Worm (Caenorhabditis elegans) whole organism, L3 larva: ENCODE measurements around the gene sur-7.

Source experiments
- R02D3.7 ChIP-seq: fragments of 150-350 bp; optimal IDR thresholded peaks from 2 replicates; lab custom pipeline; 2014; ENCODE audit warnings: missing biosample characterization, missing genetic modification characterization
- ZK546.5 ChIP-seq: sonication (generic microtip); optimal IDR thresholded peaks from 2 replicates; lab custom pipeline; 2017; ENCODE audit warnings: missing biosample characterization, missing genetic modification characterization
- aly-2 ChIP-seq: fragments of 150-350 bp; optimal IDR thresholded peaks from 2 replicates; lab custom pipeline; 2014; ENCODE audit warnings: missing biosample characterization, missing genetic modification characterization
- ama-1 ChIP-seq: fragments of 150-350 bp; optimal IDR thresholded peaks from 2 replicates; lab custom pipeline; 2018
- ceh-16 ChIP-seq: sonication (generic microtip); optimal IDR thresholded peaks from 2 replicates; lab custom pipeline; 2017; ENCODE audit warnings: missing biosample characterization, missing genetic modification characterization
- ceh-28 ChIP-seq: fragments of 150-350 bp; optimal IDR thresholded peaks from 2 replicates; lab custom pipeline; 2014; ENCODE audit warnings: missing biosample characterization, missing genetic modification reagents, missing genetic modification characterization
- ceh-82 ChIP-seq: fragments of 150-350 bp; optimal IDR thresholded peaks from 2 replicates; lab custom pipeline; 2014; ENCODE audit warnings: missing biosample characterization, missing genetic modification characterization
- ceh-9 ChIP-seq: sonication (generic microtip); optimal IDR thresholded peaks from 2 replicates; lab custom pipeline; 2018; ENCODE audit warnings: missing biosample characterization, missing genetic modification characterization
- daf-12 ChIP-seq: fragments of 150-350 bp; optimal IDR thresholded peaks from 2 replicates; lab custom pipeline; 2014; ENCODE audit warnings: missing biosample characterization, missing genetic modification reagents, missing genetic modification characterization
- egl-27 ChIP-seq: sonication (generic microtip); optimal IDR thresholded peaks from 4 replicates; lab custom pipeline; 2017; ENCODE audit warnings: missing biosample characterization, missing genetic modification reagents, missing genetic modification characterization
- egl-5 ChIP-seq: fragments of 150-350 bp; optimal IDR thresholded peaks from 2 replicates; lab custom pipeline; 2017; ENCODE audit warnings: missing biosample characterization, missing genetic modification reagents, missing genetic modification characterization, inconsistent platforms
- elt-1 ChIP-seq: fragments of 150-350 bp; optimal IDR thresholded peaks from 2 replicates; lab custom pipeline; 2014; ENCODE audit warnings: missing biosample characterization, missing genetic modification characterization
- elt-2 ChIP-seq: sonication (generic microtip); optimal IDR thresholded peaks from 2 replicates; lab custom pipeline; 2016; ENCODE audit warnings: missing genetic modification reagents, mild to moderate bottlenecking, missing genetic modification characterization, missing compliant biosample characterization
- elt-3 ChIP-seq, 3 experiments: fragments of 150-350 bp in 1 of 3; sonication (generic microtip) in 2 of 3; optimal IDR thresholded peaks; 2 replicates in 2 of 3; 4 replicates in 1 of 3; lab custom pipeline; 2014 to 2017; ENCODE audit warnings: missing biosample characterization in 3 of 3, missing genetic modification characterization in 3 of 3
- eor-1 ChIP-seq, 2 experiments: fragments of 150-350 bp; optimal IDR thresholded peaks; 2 replicates each; lab custom pipeline; 2014 to 2018; ENCODE audit warnings: missing biosample characterization in 2 of 2, missing genetic modification characterization in 2 of 2
- fkh-10 ChIP-seq: sonication (generic microtip); optimal IDR thresholded peaks from 2 replicates; lab custom pipeline; 2017; ENCODE audit warnings: missing biosample characterization, missing genetic modification reagents, missing genetic modification characterization
- fos-1 ChIP-seq: fragments of 150-350 bp; optimal IDR thresholded peaks from 2 replicates; lab custom pipeline; 2014; ENCODE audit warnings: missing biosample characterization, missing genetic modification characterization
- hmg-11 ChIP-seq: sonication (generic microtip); optimal IDR thresholded peaks from 2 replicates; lab custom pipeline; 2016; ENCODE audit warnings: missing genetic modification characterization, missing compliant biosample characterization
- jun-1 ChIP-seq: fragments of 150-350 bp; optimal IDR thresholded peaks from 2 replicates; lab custom pipeline; 2014; ENCODE audit warnings: missing biosample characterization, missing genetic modification reagents, missing genetic modification characterization
- lin-15B ChIP-seq: fragments of 150-350 bp; optimal IDR thresholded peaks from 2 replicates; lab custom pipeline; 2014; ENCODE audit warnings: missing biosample characterization, missing genetic modification characterization
- lin-39 ChIP-seq: fragments of 150-350 bp; optimal IDR thresholded peaks from 2 replicates; lab custom pipeline; 2018; ENCODE audit warnings: missing biosample characterization, missing genetic modification reagents, missing genetic modification characterization
- lsy-12 ChIP-seq: sonication (generic microtip); optimal IDR thresholded peaks from 2 replicates; lab custom pipeline; 2016; ENCODE audit warnings: mild to moderate bottlenecking, missing genetic modification characterization, missing compliant biosample characterization
- mdl-1 ChIP-seq: fragments of 150-350 bp; optimal IDR thresholded peaks from 2 replicates; lab custom pipeline; 2014; ENCODE audit warnings: missing biosample characterization, missing genetic modification characterization
- mml-1 ChIP-seq: fragments of 150-350 bp; sonication (generic microtip); optimal IDR thresholded peaks from 3 replicates; lab custom pipeline; 2014; ENCODE audit warnings: missing biosample characterization, missing genetic modification characterization
- nfya-1 ChIP-seq: sonication (generic microtip); optimal IDR thresholded peaks from 2 replicates; lab custom pipeline; 2017; ENCODE audit warnings: missing genetic modification characterization, mild to moderate bottlenecking, missing compliant biosample characterization, antibody characterized with exemption, moderate library complexity; ENCODE audit not compliant: insufficient read depth
- nhr-11 ChIP-seq: fragments of 150-350 bp; optimal IDR thresholded peaks from 2 replicates; lab custom pipeline; 2014; ENCODE audit warnings: missing biosample characterization, missing genetic modification characterization
- nhr-12 ChIP-seq: fragments of 150-350 bp; optimal IDR thresholded peaks from 2 replicates; lab custom pipeline; 2014; ENCODE audit warnings: missing biosample characterization, missing genetic modification characterization
- nhr-23 ChIP-seq: fragments of 150-350 bp; optimal IDR thresholded peaks from 2 replicates; lab custom pipeline; 2014; ENCODE audit warnings: missing biosample characterization, missing genetic modification reagents, missing genetic modification characterization
- nhr-237 ChIP-seq: fragments of 150-350 bp; optimal IDR thresholded peaks from 2 replicates; lab custom pipeline; 2014; ENCODE audit warnings: missing biosample characterization, missing genetic modification characterization
- nhr-25 ChIP-seq: sonication (generic microtip); optimal IDR thresholded peaks from 2 replicates; lab custom pipeline; 2017; ENCODE audit warnings: missing biosample characterization, missing genetic modification characterization
- nhr-28 ChIP-seq: fragments of 150-350 bp; optimal IDR thresholded peaks from 2 replicates; lab custom pipeline; 2014; ENCODE audit warnings: missing biosample characterization, missing genetic modification characterization
- nhr-43 ChIP-seq: sonication (generic microtip); optimal IDR thresholded peaks from 2 replicates; lab custom pipeline; 2016; ENCODE audit warnings: mild to moderate bottlenecking, missing genetic modification characterization, missing compliant biosample characterization; ENCODE audit not compliant: poor library complexity, severe bottlenecking
- nhr-67 ChIP-seq: fragments of 150-350 bp; optimal IDR thresholded peaks from 2 replicates; lab custom pipeline; 2014; ENCODE audit warnings: missing biosample characterization, missing genetic modification characterization
- nhr-76 ChIP-seq: fragments of 150-350 bp; sonication (generic microtip); optimal IDR thresholded peaks from 5 replicates; lab custom pipeline; 2014; ENCODE audit warnings: missing biosample characterization, missing genetic modification characterization
- pha-4 ChIP-seq: fragments of 150-350 bp; optimal IDR thresholded peaks from 2 replicates; lab custom pipeline; 2014; ENCODE audit warnings: missing biosample characterization, missing genetic modification reagents, missing genetic modification characterization
- pqm-1 ChIP-seq: fragments of 150-350 bp; optimal IDR thresholded peaks from 2 replicates; lab custom pipeline; 2017; ENCODE audit warnings: missing biosample characterization, missing genetic modification characterization, inconsistent platforms
- sea-2 ChIP-seq: fragments of 150-350 bp; sonication (generic microtip); optimal IDR thresholded peaks from 4 replicates; lab custom pipeline; 2014; ENCODE audit warnings: missing biosample characterization, missing genetic modification reagents, missing genetic modification characterization
- skn-1 ChIP-seq: fragments of 150-350 bp; optimal IDR thresholded peaks from 2 replicates; lab custom pipeline; 2014; ENCODE audit warnings: missing biosample characterization, missing genetic modification characterization
- snpc-4 ChIP-seq: fragments of 150-350 bp; optimal IDR thresholded peaks from 2 replicates; lab custom pipeline; 2014; ENCODE audit warnings: missing biosample characterization, missing genetic modification characterization
- unc-39 ChIP-seq: sonication (generic microtip); optimal IDR thresholded peaks from 4 replicates; lab custom pipeline; 2017; ENCODE audit warnings: missing biosample characterization, missing genetic modification characterization
- unc-62 ChIP-seq: fragments of 150-350 bp; sonication (generic microtip); optimal IDR thresholded peaks from 4 replicates; lab custom pipeline; 2014; ENCODE audit warnings: missing biosample characterization, missing genetic modification reagents, missing genetic modification characterization
- zag-1 ChIP-seq: fragments of 150-350 bp; optimal IDR thresholded peaks from 2 replicates; lab custom pipeline; 2014; ENCODE audit warnings: missing biosample characterization, missing genetic modification characterization
- ztf-11 ChIP-seq: fragments of 150-350 bp; optimal IDR thresholded peaks from 2 replicates; lab custom pipeline; 2014; ENCODE audit warnings: missing biosample characterization, missing genetic modification characterization

sur-7 gene

ce11 chrX:16343885-16344640 lies 32.3 kb upstream of the sur-7 start:
- TF ChIP-seq fkh-10 (GFP tag; lab: Kevin White, UChicago) (peak; percentile 95), aly-2 (tag; lab: Kevin White, UChicago) (no peak), sea-2 (GFP tag; lab: Kevin White, UChicago) (no peak)

DNA sequence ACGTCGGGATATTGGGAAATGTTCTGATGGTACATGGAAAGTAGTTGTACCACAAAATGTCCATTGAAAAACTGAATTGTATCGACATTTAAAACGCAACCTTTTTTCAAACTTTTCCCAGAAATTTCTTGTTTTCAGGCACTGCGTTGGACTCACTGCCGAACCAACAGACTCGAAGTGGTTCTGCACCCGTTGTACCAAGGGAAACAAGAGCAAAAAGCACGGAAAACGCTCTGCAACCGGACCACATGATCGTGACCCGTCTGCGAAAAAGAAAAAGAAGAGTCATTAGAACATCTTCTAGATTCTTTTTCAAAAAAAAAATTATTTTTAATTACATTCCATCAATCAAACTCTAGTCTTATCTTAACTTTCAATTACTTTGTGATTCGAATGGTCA lies 31.1 kb upstream of the sur-7 start:
- TF ChIP-seq fkh-10 (GFP tag; lab: Kevin White, UChicago): peak; percentile 88
- TF ChIP-seq nfya-1 (tag; lab: Kevin White, UChicago): no peak

ce11 chrX:16346212-16346883 lies 30.0 kb upstream of the sur-7 start:
- TF ChIP-seq eor-1 (tag; optimal IDR thresholded peaks at IDR 0.05; lab: Kevin White, UChicago) (no peak), elt-2 (tag; lab: Kevin White, UChicago) (peak; percentile 96), lsy-12 (tag; lab: Kevin White, UChicago) (no peak), ceh-28 (tag; lab: Kevin White, UChicago) (no peak), jun-1 (tag; lab: Kevin White, UChicago) (peak; percentile 20), pqm-1 (tag; lab: Kevin White, UChicago) (peak; percentile 98), skn-1 (tag; lab: Kevin White, UChicago) (peak; percentile 87), pha-4 (tag; lab: Kevin White, UChicago) (peak; percentile 45)

ce11 chrX:16349019-16349418 lies 27.4 kb upstream of the sur-7 start:
- TF ChIP-seq ZK546.5 (no peak), ceh-9 (no peak), hmg-11 (tag; lab: Kevin White, UChicago) (no peak), nhr-25 (tag; lab: Kevin White, UChicago) (peak; percentile 36), unc-62 (GFP tag; lab: Kevin White, UChicago) (no peak), nhr-43 (peak; percentile 46), elt-1 (peak; percentile 41), nhr-76 (tag; lab: Kevin White, UChicago) (no peak), egl-5 (tag; lab: Kevin White, UChicago) (no peak), nhr-237 (tag; lab: Kevin White, UChicago) (no peak), elt-3 (tag; optimal IDR thresholded peaks at IDR 0.05; lab: Kevin White, UChicago) (no peak), zag-1 (tag; lab: Kevin White, UChicago) (no peak), ama-1 (no peak), elt-2 (tag; lab: Kevin White, UChicago) (peak; percentile 97), nhr-23 (peak; percentile 59), skn-1 (tag; lab: Kevin White, UChicago) (peak; percentile 91), nhr-11 (no peak), R02D3.7 (tag; lab: Kevin White, UChicago) (no peak), pha-4 (tag; lab: Kevin White, UChicago) (peak; percentile 81), nhr-28 (tag; lab: Kevin White, UChicago) (no peak), pqm-1 (tag; lab: Kevin White, UChicago) (peak; percentile 99), mdl-1 (tag; lab: Kevin White, UChicago) (no peak), ztf-11 (no peak), ceh-16 (tag; lab: Kevin White, UChicago) (no peak), mml-1 (no peak), jun-1 (tag; lab: Kevin White, UChicago) (peak; percentile 79), daf-12 (tag; lab: Kevin White, UChicago) (no peak), nfya-1 (tag; lab: Kevin White, UChicago) (peak; percentile 33), lin-39 (tag; lab: Kevin White, UChicago) (no peak), unc-39 (tag; lab: Kevin White, UChicago) (no peak), lin-15B (no peak), sea-2 (GFP tag; lab: Kevin White, UChicago) (no peak), nhr-12 (tag; lab: Kevin White, UChicago) (no peak), nhr-67 (tag; lab: Kevin White, UChicago) (no peak), egl-27 (tag; lab: Kevin White, UChicago) (no peak), fos-1 (tag; lab: Kevin White, UChicago) (no peak), lsy-12 (tag; lab: Kevin White, UChicago) (no peak), eor-1 (tag; optimal IDR thresholded peaks at IDR 0.05; lab: Kevin White, UChicago) (no peak), snpc-4 (tag; lab: Kevin White, UChicago) (no peak), ceh-28 (tag; lab: Kevin White, UChicago) (peak; percentile 37), ceh-82 (tag; lab: Kevin White, UChicago) (no peak), fkh-10 (GFP tag; lab: Kevin White, UChicago) (no peak), aly-2 (tag; lab: Kevin White, UChicago) (no peak)
